Fruit fly (Drosophila melanogaster): ENCODE data around the gene CG4849.
A peak's percentile ranks its signal among the peaks of the same experiment; 100 is the strongest.

CG4849 gene

DNA sequence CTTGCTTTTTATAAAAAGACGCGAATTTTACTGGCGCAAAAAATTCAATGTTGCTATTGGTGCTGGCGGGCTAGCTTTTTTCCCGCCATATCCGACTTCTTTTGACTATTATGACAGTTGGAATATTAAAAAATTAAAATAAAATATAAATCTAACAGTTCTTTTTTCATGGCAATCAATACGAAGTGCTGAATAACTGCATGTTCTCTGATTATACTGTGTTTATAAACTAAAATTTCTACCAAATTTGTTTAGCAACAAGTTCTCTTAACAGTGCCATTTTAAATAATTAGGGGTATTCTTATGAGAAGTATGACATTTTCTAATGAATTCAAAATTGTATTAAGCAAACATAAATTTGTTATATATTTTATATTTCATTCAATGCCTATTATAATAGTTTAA lies 43.8 kb upstream of the CG4849 start, which contains the start of gene Boh1 (continued):
- TF ChIP-seq Sox100B (GFP tag; optimal IDR thresholded peaks at IDR 0.05) (peak; percentile 63), bigmax (GFP tag; optimal IDR thresholded peaks at IDR 0.05) (no peak), chm (GFP tag; IDR thresholded peaks at IDR 0.05) (no peak), Ets97D (GFP tag; optimal IDR thresholded peaks at IDR 0.05) (peak; percentile 23), Rfx (GFP tag; IDR thresholded peaks at IDR 0.05) (0 out of 2 replicates have a peak, but pooled peaks have one; percentile 13), CG34224 (GFP tag; IDR thresholded peaks at IDR 0.05; ENCODE audit: partially characterized antibody) (no peak), CG10431 (GFP tag; optimal IDR thresholded peaks at IDR 0.05) (no peak), CG31441 (GFP tag; IDR thresholded peaks at IDR 0.05) (peak; percentile 70), CG17802 (tag; optimal IDR thresholded peaks at IDR 0.05) (no peak), BEAF-32 (GFP tag; optimal IDR thresholded peaks at IDR 0.05) (peak; percentile 8), Lpt (GFP tag; optimal IDR thresholded peaks at IDR 0.05) (no peak), CG12104 (GFP tag; optimal IDR thresholded peaks at IDR 0.05) (no peak), Dfd (GFP tag; optimal IDR thresholded peaks at IDR 0.05) (no peak), cad (GFP tag; optimal IDR thresholded peaks at IDR 0.05) (no peak), inv (GFP tag; IDR thresholded peaks at IDR 0.05; ENCODE audit: partially characterized antibody) (no peak), gcm2 (GFP tag; optimal IDR thresholded peaks at IDR 0.05) (no peak), CG7357 (GFP tag; IDR thresholded peaks at IDR 0.05) (no peak), Dbx (GFP tag; IDR thresholded peaks at IDR 0.05) (no peak), wek (GFP tag; optimal IDR thresholded peaks at IDR 0.05) (peak; percentile 84), CG8765 (GFP tag; IDR thresholded peaks at IDR 0.05) (no peak), bsh (GFP tag; optimal IDR thresholded peaks at IDR 0.05) (no peak), CG3065 (GFP tag; optimal IDR thresholded peaks at IDR 0.05) (no peak), sisA (GFP tag; IDR thresholded peaks at IDR 0.05) (no peak), sim (GFP tag; IDR thresholded peaks at IDR 0.05) (no peak), CG8388 (GFP tag; optimal IDR thresholded peaks at IDR 0.05) (peak; percentile 24), CG17328 (GFP tag; IDR thresholded peaks at IDR 0.05) (no peak), Scr (GFP tag; IDR thresholded peaks at IDR 0.05; ENCODE audit: partially characterized antibody) (no peak), dan (GFP tag; IDR thresholded peaks at IDR 0.05) (no peak), Taf1 (GFP tag; IDR thresholded peaks at IDR 0.05) (no peak), CG14710 (tag; optimal IDR thresholded peaks at IDR 0.05) (peak; percentile 51), BtbVII (GFP tag; optimal IDR thresholded peaks at IDR 0.05) (peak; percentile 26), CG16815 (GFP tag; optimal IDR thresholded peaks at IDR 0.05) (no peak), HmgZ (tag; optimal IDR thresholded peaks at IDR 0.05) (peak; percentile 34), CG3726 (GFP tag; IDR thresholded peaks at IDR 0.05) (no peak), CG33557 (GFP tag; optimal IDR thresholded peaks at IDR 0.05) (peak; percentile 37), sna (GFP tag; IDR thresholded peaks at IDR 0.05; ENCODE audit: partially characterized antibody) (no peak), Gug (GFP tag; IDR thresholded peaks at IDR 0.05) (no peak), crp (GFP tag; optimal IDR thresholded peaks at IDR 0.05) (no peak), CG15514 (GFP tag; optimal IDR thresholded peaks at IDR 0.05) (peak; percentile 54), prd (optimal IDR thresholded peaks at IDR 0.05) (no peak), prd (GFP tag; IDR thresholded peaks at IDR 0.05) (no peak), dimm (GFP tag; IDR thresholded peaks at IDR 0.05) (no peak), CG10654 (GFP tag; optimal IDR thresholded peaks at IDR 0.05) (no peak), mam (GFP tag; optimal IDR thresholded peaks at IDR 0.05) (no peak), gcm (GFP tag; optimal IDR thresholded peaks at IDR 0.05) (no peak), CG30403 (GFP tag; optimal IDR thresholded peaks at IDR 0.05) (peak; percentile 37), CG15011 (GFP tag; optimal IDR thresholded peaks at IDR 0.05) (no peak), phol (tag; optimal IDR thresholded peaks at IDR 0.05) (peak; percentile 81), CG4820 (GFP tag; optimal IDR thresholded peaks at IDR 0.05) (no peak), CG14667 (GFP tag; IDR thresholded peaks at IDR 0.05) (no peak), ATbp (GFP tag; optimal IDR thresholded peaks at IDR 0.05) (no peak), mirr (GFP tag; optimal IDR thresholded peaks at IDR 0.05) (no peak)
